Worm (Caenorhabditis elegans): ENCODE data around the gene ZK1320.13.

- TF ChIP-seq nhr-28 (tag; optimal IDR thresholded peaks at IDR 0.05) (peak; percentile 60), ceh-32 (tag; optimal IDR thresholded peaks at IDR 0.05; ENCODE audit: poor library complexity) (no peak), lin-39 (tag; optimal IDR thresholded peaks at IDR 0.05) (no peak), mep-1 (tag; optimal IDR thresholded peaks at IDR 0.05) (peak; percentile 71), zip-2 (tag; optimal IDR thresholded peaks at IDR 0.05) (no peak), unc-62 (GFP tag; optimal IDR thresholded peaks at IDR 0.05 in 1 of 2) (peak in 1 of 2 experiments; percentile 33), unc-62 (tag; optimal IDR thresholded peaks at IDR 0.05) (no peak), skn-1 (tag; optimal IDR thresholded peaks at IDR 0.05) (no peak), nhr-10 (tag; optimal IDR thresholded peaks at IDR 0.05) (no peak), nhr-76 (tag; optimal IDR thresholded peaks at IDR 0.05) (no peak), set-16 (GFP tag; IDR thresholded peaks at IDR 0.05) (no peak)
Observed at ce11 chrII:9716417-9717039, 35.9 kb downstream of the ZK1320.13 start, which contains the start of gene wee-1.3.
